Fruit fly (Drosophila melanogaster) whole organism, embryonic: ENCODE measurements around the gene cnc.

Experiments used
- Asciz ChIP-seq: fragments of 200-800 bp; sonication (Bioruptor generic); optimal IDR thresholded peaks from 2 replicates; lab custom pipeline; 2017; ENCODE audit warnings: missing biosample characterization, mild to moderate bottlenecking, missing genetic modification characterization, missing genetic modification reagents
- CG10321 ChIP-seq: fragments of 200-800 bp; sonication (Bioruptor generic); IDR thresholded peaks from 2 replicates; pipeline ENCODE4 v1.3.6; 2022; ENCODE audit warnings: missing biosample characterization, missing genetic modification characterization
- CG10462 ChIP-seq: fragments of 200-800 bp; sonication (Bioruptor generic); optimal IDR thresholded peaks from 2 replicates; lab custom pipeline; 2016; ENCODE audit warnings: missing biosample characterization, missing genetic modification characterization
- CG12155 ChIP-seq: fragments of 200-800 bp; sonication (Bioruptor generic); optimal IDR thresholded peaks from 3 replicates; lab custom pipeline; 2016; ENCODE audit warnings: missing biosample characterization, missing genetic modification characterization
- CG12769 ChIP-seq: fragments of 200-800 bp; sonication (Bioruptor generic); optimal IDR thresholded peaks from 2 replicates; lab custom pipeline; 2019; ENCODE audit warnings: missing biosample characterization, mild to moderate bottlenecking, missing genetic modification characterization, moderate library complexity
- CG16863 ChIP-seq: fragments of 200-800 bp; sonication (Bioruptor generic); optimal IDR thresholded peaks from 3 replicates; lab custom pipeline; 2016; ENCODE audit warnings: missing biosample characterization, missing genetic modification characterization
- CG18011 ChIP-seq: fragments of 200-800 bp; sonication (Bioruptor generic); optimal IDR thresholded peaks from 2 replicates; lab custom pipeline; 2017; ENCODE audit warnings: missing biosample characterization, missing genetic modification characterization, mild to moderate bottlenecking, moderate library complexity, missing genotype
- CG18599 ChIP-seq: fragments of 200-800 bp; sonication (Bioruptor generic); optimal IDR thresholded peaks from 3 replicates; lab custom pipeline; 2017; ENCODE audit warnings: missing biosample characterization, missing genetic modification characterization, mild to moderate bottlenecking, moderate library complexity, missing genetic modification reagents
- CG2129 ChIP-seq: fragments of 200-800 bp; sonication (Bioruptor generic); IDR thresholded peaks from 2 replicates; pipeline ENCODE4 v1.3.6; 2022; ENCODE audit warnings: missing biosample characterization, missing genetic modification characterization; ENCODE audit not compliant: partially characterized antibody
- CG30431 ChIP-seq: fragments of 200-800 bp; sonication (Bioruptor generic); optimal IDR thresholded peaks from 2 replicates; lab custom pipeline; 2017; ENCODE audit warnings: missing biosample characterization, missing genetic modification characterization
- CG3163 ChIP-seq: fragments of 200-800 bp; sonication (Bioruptor generic); optimal IDR thresholded peaks from 3 replicates; lab custom pipeline; 2016; ENCODE audit warnings: missing biosample characterization, missing genetic modification characterization
- CG3281 ChIP-seq: fragments of 200-800 bp; sonication (Bioruptor generic); optimal IDR thresholded peaks from 3 replicates; lab custom pipeline; 2017; ENCODE audit warnings: missing biosample characterization, mild to moderate bottlenecking, missing genetic modification characterization
- CG42726 ChIP-seq: fragments of 200-800 bp; sonication (Bioruptor generic); IDR thresholded peaks from 2 replicates; pipeline ENCODE4 v1.3.6; 2022; ENCODE audit warnings: missing biosample characterization, missing genetic modification characterization; ENCODE audit not compliant: partially characterized antibody
- CG7745 ChIP-seq: fragments of 200-800 bp; sonication (Bioruptor generic); optimal IDR thresholded peaks from 2 replicates; lab custom pipeline; 2018; ENCODE audit warnings: missing biosample characterization, mild to moderate bottlenecking, missing genetic modification characterization, moderate library complexity
- CG8765 ChIP-seq: fragments of 200-800 bp; sonication (Bioruptor generic); IDR thresholded peaks from 2 replicates; pipeline ENCODE4 v1.3.6; 2022; ENCODE audit warnings: missing biosample characterization, missing genetic modification characterization
- CG9215 ChIP-seq: fragments of 200-800 bp; sonication (Bioruptor generic); IDR thresholded peaks from 2 replicates; pipeline ENCODE4 v1.3.6; 2022; ENCODE audit warnings: missing biosample characterization, missing genetic modification characterization
- CG9797 ChIP-seq: fragments of 200-800 bp; sonication (Bioruptor generic); optimal IDR thresholded peaks from 3 replicates; lab custom pipeline; 2018; ENCODE audit warnings: missing biosample characterization, mild to moderate bottlenecking, missing genetic modification characterization
- CkIIα-i1 ChIP-seq: fragments of 200-800 bp; sonication (Bioruptor generic); IDR thresholded peaks from 2 replicates; pipeline ENCODE4 v1.3.6; 2022; ENCODE audit warnings: missing biosample characterization, missing genetic modification characterization
- CrebB ChIP-seq: fragments of 200-800 bp; sonication (Bioruptor generic); optimal IDR thresholded peaks from 3 replicates; lab custom pipeline; 2018; ENCODE audit warnings: missing biosample characterization, mild to moderate bottlenecking, missing genetic modification characterization
- E2f1 ChIP-seq: fragments of 200-800 bp; sonication (Bioruptor generic); IDR thresholded peaks from 2 replicates; pipeline ENCODE4 v1.3.6; 2022; ENCODE audit warnings: missing biosample characterization, missing genetic modification characterization
- E2f2 ChIP-seq: fragments of 200-800 bp; sonication (Bioruptor generic); IDR thresholded peaks from 2 replicates; pipeline ENCODE4 v1.3.6; 2022; ENCODE audit warnings: missing biosample characterization, missing genetic modification characterization
- HLHmδ ChIP-seq: fragments of 200-800 bp; sonication (Bioruptor generic); optimal IDR thresholded peaks from 2 replicates; lab custom pipeline; 2018; ENCODE audit warnings: missing biosample characterization, mild to moderate bottlenecking, missing genetic modification characterization, moderate library complexity
- Hand ChIP-seq: fragments of 200-800 bp; sonication (Bioruptor generic); optimal IDR thresholded peaks from 2 replicates; lab custom pipeline; 2017; ENCODE audit warnings: mild to moderate bottlenecking, missing biosample characterization, missing genetic modification reagents, missing genetic modification characterization
- HmgD ChIP-seq: fragments of 200-800 bp; sonication (Bioruptor generic); optimal IDR thresholded peaks from 3 replicates; lab custom pipeline; 2016; ENCODE audit warnings: missing biosample characterization, missing genetic modification characterization
- Hmr ChIP-seq: fragments of 200-800 bp; sonication (Bioruptor generic); optimal IDR thresholded peaks from 3 replicates; lab custom pipeline; 2017; ENCODE audit warnings: mild to moderate bottlenecking, missing biosample characterization, missing genetic modification reagents, missing genetic modification characterization
- Hmx ChIP-seq: fragments of 200-800 bp; sonication (Bioruptor generic); optimal IDR thresholded peaks from 2 replicates; lab custom pipeline; 2016; ENCODE audit warnings: missing biosample characterization, missing genetic modification characterization
- Hr51 ChIP-seq, 2 experiments: fragments of 200-800 bp; sonication (Bioruptor generic); optimal IDR thresholded peaks; 2 replicates in 1 of 2; 3 replicates in 1 of 2; lab custom pipeline; 2016 to 2018; ENCODE audit warnings: missing biosample characterization in 2 of 2, missing genetic modification characterization in 2 of 2, mild to moderate bottlenecking in 1 of 2, moderate library complexity in 1 of 2
- Hsf ChIP-seq: fragments of 200-800 bp; sonication (Bioruptor generic); optimal IDR thresholded peaks from 3 replicates; lab custom pipeline; 2016; ENCODE audit warnings: missing biosample characterization, missing genetic modification characterization
- Oli ChIP-seq: fragments of 200-800 bp; sonication (Bioruptor generic); optimal IDR thresholded peaks from 2 replicates; lab custom pipeline; 2018; ENCODE audit warnings: missing biosample characterization, mild to moderate bottlenecking, missing genetic modification characterization, moderate library complexity
- Sin3A ChIP-seq: fragments of >200 bp; optimal IDR thresholded peaks from 2 replicates; lab custom pipeline; 2018
- Usf ChIP-seq: fragments of 200-800 bp; sonication (Bioruptor generic); optimal IDR thresholded peaks from 2 replicates; lab custom pipeline; 2017; ENCODE audit warnings: missing genotype, missing biosample characterization, missing genetic modification characterization
- ac ChIP-seq: fragments of 200-800 bp; sonication (Bioruptor generic); optimal IDR thresholded peaks from 3 replicates; lab custom pipeline; 2017; ENCODE audit warnings: missing biosample characterization, mild to moderate bottlenecking, missing genetic modification characterization
- al ChIP-seq: fragments of 200-800 bp; sonication (Bioruptor generic); IDR thresholded peaks from 2 replicates; pipeline ENCODE4 v1.3.6; 2022; ENCODE audit warnings: missing biosample characterization, missing genetic modification characterization
- ase ChIP-seq: fragments of 200-800 bp; sonication (Bioruptor generic); IDR thresholded peaks from 3 replicates; pipeline ENCODE4 v1.3.6; 2022; ENCODE audit warnings: missing biosample characterization, missing genetic modification characterization
- chif ChIP-seq, 2 experiments: fragments of 200-800 bp; sonication (Bioruptor generic); optimal IDR thresholded peaks; 3 replicates each; lab custom pipeline; 2016; ENCODE audit warnings: missing biosample characterization in 2 of 2, missing genetic modification characterization in 2 of 2
- chinmo ChIP-seq: fragments of 200-800 bp; sonication (Bioruptor generic); IDR thresholded peaks from 4 replicates; pipeline ENCODE4 v1.3.6; 2022; ENCODE audit warnings: missing biosample characterization, missing genetic modification characterization; ENCODE audit not compliant: partially characterized antibody
- dmrt99B ChIP-seq: fragments of 200-800 bp; sonication (Bioruptor generic); optimal IDR thresholded peaks from 2 replicates; lab custom pipeline; 2018; ENCODE audit warnings: missing biosample characterization, mild to moderate bottlenecking, missing genetic modification characterization, moderate library complexity
- gcm ChIP-seq: fragments of 200-800 bp; sonication (Bioruptor generic); optimal IDR thresholded peaks from 2 replicates; lab custom pipeline; 2019; ENCODE audit warnings: missing biosample characterization, mild to moderate bottlenecking, missing genetic modification characterization, moderate library complexity
- ken ChIP-seq: fragments of 200-800 bp; sonication (Bioruptor generic); IDR thresholded peaks from 3 replicates; pipeline ENCODE4 v1.3.6; 2022; ENCODE audit warnings: missing biosample characterization, missing genetic modification characterization
- klu ChIP-seq: fragments of 200-800 bp; sonication (Bioruptor generic); IDR thresholded peaks from 2 replicates; pipeline ENCODE4 v1.3.6; 2022; ENCODE audit warnings: missing biosample characterization, missing genetic modification characterization
- nmo ChIP-seq: fragments of 200-800 bp; sonication (Bioruptor generic); optimal IDR thresholded peaks from 2 replicates; lab custom pipeline; 2018; ENCODE audit warnings: missing biosample characterization, mild to moderate bottlenecking, missing genetic modification characterization, moderate library complexity
- odd ChIP-seq: fragments of 200-800 bp; sonication (Bioruptor generic); optimal IDR thresholded peaks from 2 replicates; lab custom pipeline; 2017; ENCODE audit warnings: missing biosample characterization, mild to moderate bottlenecking, missing genetic modification characterization
- prd ChIP-seq, 3 experiments: fragments of >200 bp in 2 of 3; fragments of 200-800 bp in 1 of 3; sonication (Bioruptor generic) in 1 of 3; optimal IDR thresholded peaks in 2 of 3; IDR thresholded peaks in 1 of 3; 2 replicates in 2 of 3; 3 replicates in 1 of 3; pipeline versions ENCODE4 v1.3.6 to Lab custom; 2017 to 2022; ENCODE audit warnings: missing biosample characterization in 1 of 3, missing genetic modification characterization in 1 of 3
- pros ChIP-seq: fragments of 200-800 bp; sonication (Bioruptor generic); optimal IDR thresholded peaks from 3 replicates; lab custom pipeline; 2019; ENCODE audit warnings: missing biosample characterization, mild to moderate bottlenecking, missing genetic modification characterization, moderate library complexity
- run ChIP-seq: fragments of 200-800 bp; sonication (Bioruptor generic); optimal IDR thresholded peaks from 3 replicates; lab custom pipeline; 2018; ENCODE audit warnings: missing biosample characterization, mild to moderate bottlenecking, missing genetic modification characterization
- sens ChIP-seq: fragments of 200-800 bp; sonication (Bioruptor generic); peaks from one replicate; lab custom pipeline; 2016; ENCODE audit warnings: missing biosample characterization, missing genetic modification characterization
- sisA ChIP-seq: fragments of 200-800 bp; sonication (Bioruptor generic); IDR thresholded peaks from 2 replicates; pipeline ENCODE4 v1.3.6; 2022; ENCODE audit warnings: missing biosample characterization, missing genetic modification characterization
- slou ChIP-seq: fragments of 200-800 bp; sonication (Bioruptor generic); optimal IDR thresholded peaks from 3 replicates; lab custom pipeline; 2016; ENCODE audit warnings: missing biosample characterization, missing genetic modification characterization
- tgo ChIP-seq: fragments of 200-800 bp; sonication (Bioruptor generic); IDR thresholded peaks from 3 replicates; pipeline ENCODE4 v1.3.6; 2022; ENCODE audit warnings: missing biosample characterization, missing genetic modification characterization

Gene cnc

dm6 chr3R:23191108-23191771 lies 35.3 kb downstream of the cnc start (continued):
- no peak for TF ChIP-seq CrebB
- TF ChIP-seq CG10462 (GFP tag; lab: Kevin White, UChicago), result no peak
- TF ChIP-seq CG8765 (GFP tag; lab: Robert Waterston, UW), result no peak
- no peak for TF ChIP-seq CG10321 (GFP tag; lab: Robert Waterston, UW)
- no peak for TF ChIP-seq prd (optimal IDR thresholded peaks at IDR 0.05; lab: Kevin White, UChicago)
- TF ChIP-seq prd (GFP tag; IDR thresholded peaks at IDR 0.05; lab: Robert Waterston, UW), result 0 out of 3 replicates have a peak, but pooled peaks have one; percentile 7
- TF ChIP-seq CG12769 (tag; lab: Kevin White, UChicago), result peak; percentile 63
- TF ChIP-seq CG30431, result no peak
- no peak for TF ChIP-seq Hmx (GFP tag; lab: Kevin White, UChicago)
- TF ChIP-seq Sin3A (lab: Kevin White, UChicago), result no peak
- TF ChIP-seq chinmo (GFP tag; lab: Robert Waterston, UW), result peak; percentile 79; the same call in 2 of the 4 replicates
- TF ChIP-seq chif (GFP tag; optimal IDR thresholded peaks at IDR 0.05; lab: Kevin White, UChicago), result no peak
- no peak for TF ChIP-seq al (GFP tag; lab: Robert Waterston, UW)
- peak; percentile 28 for TF ChIP-seq Hmr (GFP tag; lab: Kevin White, UChicago)
- peak; percentile 25 for TF ChIP-seq CG12155 (GFP tag; lab: Kevin White, UChicago)
- TF ChIP-seq pros (GFP tag; lab: Kevin White, UChicago), result no peak
- no peak for TF ChIP-seq ken (GFP tag; lab: Robert Waterston, UW)
- TF ChIP-seq Hsf (GFP tag; lab: Kevin White, UChicago), result peak; percentile 1
- TF ChIP-seq Hand (GFP tag; lab: Kevin White, UChicago), result no peak
- TF ChIP-seq CG2129 (GFP tag; lab: Robert Waterston, UW), result no peak
- TF ChIP-seq ase (GFP tag; lab: Robert Waterston, UW), result no peak
- no peak for TF ChIP-seq E2f1 (GFP tag; lab: Robert Waterston, UW)
- no peak for TF ChIP-seq CG9797 (GFP tag; lab: Kevin White, UChicago)
- TF ChIP-seq nmo (GFP tag; lab: Kevin White, UChicago), result no peak
- no peak for TF ChIP-seq CkIIα-i1
- no peak for TF ChIP-seq CG9215 (GFP tag; lab: Robert Waterston, UW)
- peak; percentile 57 for TF ChIP-seq CG18599
- no peak for TF ChIP-seq CG3163 (GFP tag; lab: Kevin White, UChicago)
- no peak for TF ChIP-seq ac (GFP tag; lab: Kevin White, UChicago)
- TF ChIP-seq tgo, result peak; percentile 38; the same call in 1 of the 3 replicates
- TF ChIP-seq CG42726 (GFP tag; lab: Robert Waterston, UW), result no peak
- no peak for TF ChIP-seq HmgD (GFP tag; lab: Kevin White, UChicago)
- peak; percentile 56 for TF ChIP-seq CG3281
- no peak for TF ChIP-seq odd
- TF ChIP-seq E2f2 (GFP tag; lab: Robert Waterston, UW), result 0 out of 2 replicates have a peak, but pooled peaks have one; percentile 25
- TF ChIP-seq HLHmδ (GFP tag; lab: Kevin White, UChicago), result no peak
- TF ChIP-seq run (tag; lab: Kevin White, UChicago), result no peak
- TF ChIP-seq Hr51 (GFP tag; optimal IDR thresholded peaks at IDR 0.05; lab: Kevin White, UChicago), result no peak
- TF ChIP-seq dmrt99B (tag; lab: Kevin White, UChicago), result peak; percentile 15
- no peak for TF ChIP-seq slou
- no peak for TF ChIP-seq sisA
- TF ChIP-seq Usf (GFP tag; lab: Kevin White, UChicago), result no peak
- TF ChIP-seq CG7745 (tag; lab: Kevin White, UChicago), result no peak
- TF ChIP-seq CG16863 (GFP tag; lab: Kevin White, UChicago), result no peak
- TF ChIP-seq Asciz (GFP tag; lab: Kevin White, UChicago), result no peak
- no peak for TF ChIP-seq CG18011 (GFP tag; lab: Kevin White, UChicago)
- TF ChIP-seq klu (GFP tag; lab: Robert Waterston, UW), result no peak
- TF ChIP-seq Oli (tag; lab: Kevin White, UChicago), result peak; percentile 13
- no peak for TF ChIP-seq gcm (GFP tag; lab: Kevin White, UChicago)
- TF ChIP-seq sens (GFP tag; lab: Kevin White, UChicago), result peak; percentile 74
